Worm (Caenorhabditis elegans) whole organism, L4 larva: Measurements from ENCODE around the gene hpl-1.

Experiments
- F37D6.2 ChIP-seq: sonication (generic microtip); optimal IDR thresholded peaks from 2 replicates; lab custom pipeline; 2016; ENCODE audit warnings: mild to moderate bottlenecking, missing genetic modification characterization, missing compliant biosample characterization
- R02D3.7 ChIP-seq: fragments of 150-350 bp; sonication (generic microtip); optimal IDR thresholded peaks from 3 replicates; lab custom pipeline; 2014; ENCODE audit warnings: missing biosample characterization, missing genetic modification characterization
- T26A8.4 ChIP-seq: fragments of 200-800 bp; sonication (Bioruptor generic); IDR thresholded peaks from 2 replicates; pipeline ENCODE4 v1.3.6; 2022; ENCODE audit warnings: missing genetic modification characterization, missing compliant biosample characterization
- Y105C5A.15 ChIP-seq: fragments of 200-800 bp; sonication (Bioruptor generic); IDR thresholded peaks from 2 replicates; pipeline ENCODE4 v1.3.6; 2022; ENCODE audit warnings: missing genetic modification characterization, missing compliant biosample characterization
- ama-1 ChIP-seq: fragments of 150-350 bp; optimal IDR thresholded peaks from 2 replicates; lab custom pipeline; 2014; ENCODE audit warnings: inconsistent platforms, mixed read lengths
- ceh-20 ChIP-seq: fragments of 200-800 bp; sonication (Bioruptor generic); IDR thresholded peaks from 2 replicates; pipeline ENCODE4 v1.3.6; 2022; ENCODE audit warnings: missing genetic modification reagents, missing genetic modification characterization, missing compliant biosample characterization
- ceh-32 ChIP-seq: sonication (generic microtip); optimal IDR thresholded peaks from 2 replicates; lab custom pipeline; 2016; ENCODE audit warnings: mild to moderate bottlenecking, missing genetic modification characterization, missing compliant biosample characterization; ENCODE audit not compliant: poor library complexity
- ceh-62 ChIP-seq: sonication (generic microtip); optimal IDR thresholded peaks from 2 replicates; lab custom pipeline; 2017; ENCODE audit warnings: missing biosample characterization, missing genetic modification characterization
- ces-1 ChIP-seq: fragments of 150-350 bp; sonication (generic microtip); optimal IDR thresholded peaks from 4 replicates; lab custom pipeline; 2014; ENCODE audit warnings: missing biosample characterization, missing genetic modification reagents, missing genetic modification characterization
- daf-16 ChIP-seq, 3 experiments: sonication (generic microtip); optimal IDR thresholded peaks; 2 replicates each; lab custom pipeline; 2016 to 2017; ENCODE audit warnings: missing genetic modification characterization in 3 of 3, missing genetic modification reagents in 3 of 3, mild to moderate bottlenecking in 2 of 3, missing compliant biosample characterization in 2 of 3, missing biosample characterization in 1 of 3, moderate library complexity in 1 of 3
- daf-8 ChIP-seq: fragments of 200-800 bp; sonication (Bioruptor generic); IDR thresholded peaks from 2 replicates; pipeline ENCODE4 v1.3.6; 2022; ENCODE audit warnings: missing genetic modification characterization, missing compliant biosample characterization
- dmd-9 ChIP-seq: fragments of 200-800 bp; sonication (Bioruptor generic); IDR thresholded peaks from 2 replicates; pipeline ENCODE4 v1.3.6; 2022; ENCODE audit warnings: missing genetic modification reagents, missing genetic modification characterization, missing compliant biosample characterization
- fos-1 ChIP-seq: fragments of 150-350 bp; optimal IDR thresholded peaks from 2 replicates; lab custom pipeline; 2014; ENCODE audit warnings: missing biosample characterization, missing genetic modification characterization
- hif-1 ChIP-seq, 2 experiments: sonication (generic microtip); optimal IDR thresholded peaks; 2 replicates each; lab custom pipeline; 2016 to 2017; ENCODE audit warnings: missing compliant biosample characterization in 2 of 2, missing genetic modification characterization in 2 of 2, missing genetic modification reagents in 2 of 2, missing genotype in 2 of 2, mild to moderate bottlenecking in 1 of 2
- lin-15B ChIP-seq: fragments of 150-350 bp; sonication (generic microtip); optimal IDR thresholded peaks from 3 replicates; lab custom pipeline; 2014; ENCODE audit warnings: missing biosample characterization, missing genetic modification characterization
- lin-29 ChIP-seq: fragments of 200-800 bp; sonication (Bioruptor generic); IDR thresholded peaks from 2 replicates; pipeline ENCODE4 v1.3.6; 2022; ENCODE audit warnings: missing genetic modification reagents, missing genetic modification characterization, missing compliant biosample characterization
- lin-38 ChIP-seq: fragments of 200-800 bp; sonication (Bioruptor generic); IDR thresholded peaks from 2 replicates; pipeline ENCODE4 v1.3.6; 2022; ENCODE audit warnings: missing genetic modification reagents, missing genetic modification characterization, missing compliant biosample characterization
- mes-2 ChIP-seq: sonication (generic microtip); optimal IDR thresholded peaks from 2 replicates; lab custom pipeline; 2016; ENCODE audit warnings: missing genotype, mild to moderate bottlenecking, missing genetic modification characterization, missing compliant biosample characterization; ENCODE audit not compliant: poor library complexity, severe bottlenecking
- mxl-2 ChIP-seq: fragments of 200-800 bp; sonication (Bioruptor generic); conservative IDR thresholded peaks from 2 replicates; pipeline ENCODE4 v1.3.6; 2022; ENCODE audit warnings: missing genetic modification reagents, missing genetic modification characterization, missing compliant biosample characterization
- nhr-10 ChIP-seq: fragments of 150-350 bp; optimal IDR thresholded peaks from 2 replicates; lab custom pipeline; 2014; ENCODE audit warnings: missing biosample characterization, missing genetic modification characterization
- nhr-102 ChIP-seq: sonication (generic microtip); optimal IDR thresholded peaks from 2 replicates; lab custom pipeline; 2016; ENCODE audit warnings: mild to moderate bottlenecking, missing genetic modification characterization, moderate library complexity, missing compliant biosample characterization
- nhr-237 ChIP-seq: sonication (generic microtip); optimal IDR thresholded peaks from 2 replicates; lab custom pipeline; 2017; ENCODE audit warnings: missing biosample characterization, missing genetic modification characterization
- nhr-25 ChIP-seq: sonication (generic microtip); optimal IDR thresholded peaks from 2 replicates; lab custom pipeline; 2017; ENCODE audit warnings: missing genetic modification characterization, mild to moderate bottlenecking, missing compliant biosample characterization, antibody characterized with exemption, moderate library complexity, borderline replicate concordance; ENCODE audit not compliant: insufficient read depth
- nhr-41 ChIP-seq: fragments of 200-800 bp; sonication (Bioruptor generic); IDR thresholded peaks from 2 replicates; pipeline ENCODE4 v1.3.6; 2022; ENCODE audit warnings: missing genetic modification reagents, missing genetic modification characterization, missing compliant biosample characterization
- nhr-6 ChIP-seq: fragments of 150-350 bp; optimal IDR thresholded peaks from 2 replicates; lab custom pipeline; 2014; ENCODE audit warnings: missing biosample characterization, missing genetic modification characterization
- pqm-1 ChIP-seq: sonication (generic microtip); optimal IDR thresholded peaks from 2 replicates; lab custom pipeline; 2017; ENCODE audit warnings: missing biosample characterization, missing genetic modification characterization
- spr-1 ChIP-seq: sonication (generic microtip); optimal IDR thresholded peaks from 2 replicates; lab custom pipeline; 2016; ENCODE audit warnings: mild to moderate bottlenecking, missing genetic modification characterization, missing compliant biosample characterization
- tag-97 ChIP-seq: fragments of 200-800 bp; sonication (Bioruptor generic); IDR thresholded peaks from 2 replicates; pipeline ENCODE4 v1.3.6; 2022; ENCODE audit warnings: missing genetic modification characterization, missing compliant biosample characterization
- tra-1 ChIP-seq: fragments of 200-800 bp; sonication (Bioruptor generic); IDR thresholded peaks from 2 replicates; pipeline ENCODE4 v1.3.6; 2022; ENCODE audit warnings: missing genetic modification reagents, missing genetic modification characterization, missing compliant biosample characterization
- unc-130 ChIP-seq: sonication (generic microtip); optimal IDR thresholded peaks from 2 replicates; lab custom pipeline; 2016; ENCODE audit warnings: missing genetic modification reagents, missing genetic modification characterization, missing compliant biosample characterization
- unc-62 ChIP-seq, 3 experiments: fragments of 150-350 bp in 1 of 3; sonication (generic microtip); optimal IDR thresholded peaks in 2 of 3; peaks in 1 of 3; 1 replicate in 1 of 3; 2 replicates in 2 of 3; lab custom pipeline; 2014 to 2017; ENCODE audit warnings: missing biosample characterization in 3 of 3, missing genetic modification characterization in 3 of 3, missing genetic modification reagents in 3 of 3, missing genotype in 1 of 3
- vab-7 ChIP-seq: fragments of 200-800 bp; sonication (Bioruptor generic); IDR thresholded peaks from 2 replicates; pipeline ENCODE4 v1.3.6; 2022; ENCODE audit warnings: missing genetic modification reagents, missing genetic modification characterization, missing compliant biosample characterization
- zip-2 ChIP-seq: fragments of 150-350 bp; optimal IDR thresholded peaks from 2 replicates; lab custom pipeline; 2014; ENCODE audit warnings: missing biosample characterization, missing genetic modification characterization
- ztf-11 ChIP-seq: fragments of 150-350 bp; optimal IDR thresholded peaks from 2 replicates; lab custom pipeline; 2014; ENCODE audit warnings: missing biosample characterization, missing genetic modification characterization

hpl-1 gene

DNA sequence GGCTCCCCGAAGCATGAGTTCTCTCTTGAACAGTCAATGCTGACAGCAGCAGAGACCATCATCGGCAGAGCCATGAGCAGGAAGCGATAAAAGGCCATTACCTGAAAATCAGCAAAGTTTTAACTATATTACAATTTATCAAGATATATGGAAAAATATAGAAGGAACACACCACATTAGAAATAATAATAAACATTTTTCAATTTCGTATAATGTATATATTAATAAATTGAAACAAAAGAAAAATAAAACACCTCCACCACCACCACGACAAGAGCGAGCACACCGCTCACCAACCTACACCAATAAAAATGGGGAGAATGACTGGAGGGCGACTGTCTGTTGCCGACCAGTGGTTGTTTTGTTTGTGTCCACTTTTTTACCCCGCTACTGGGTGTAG lies 41.3 kb downstream of the hpl-1 start, which contains the start of gene R04D3.2:
Gene R04D3.2, minus strand, starts transcription at position 101 of the 400 bp plus-strand sequence.
- TF ChIP-seq R02D3.7 (tag; lab: Kevin White, UChicago) = no peak
- TF ChIP-seq nhr-41 (GFP tag; lab: Robert Waterston, UW) = no peak
- TF ChIP-seq ceh-20 (GFP tag; lab: Robert Waterston, UW) = no peak
- no peak for TF ChIP-seq ces-1 (GFP tag; lab: Kevin White, UChicago)
- TF ChIP-seq ceh-32 (tag; lab: Kevin White, UChicago) = no peak
- no peak for TF ChIP-seq nhr-237
- TF ChIP-seq zip-2 (tag; lab: Kevin White, UChicago) = no peak

DNA sequence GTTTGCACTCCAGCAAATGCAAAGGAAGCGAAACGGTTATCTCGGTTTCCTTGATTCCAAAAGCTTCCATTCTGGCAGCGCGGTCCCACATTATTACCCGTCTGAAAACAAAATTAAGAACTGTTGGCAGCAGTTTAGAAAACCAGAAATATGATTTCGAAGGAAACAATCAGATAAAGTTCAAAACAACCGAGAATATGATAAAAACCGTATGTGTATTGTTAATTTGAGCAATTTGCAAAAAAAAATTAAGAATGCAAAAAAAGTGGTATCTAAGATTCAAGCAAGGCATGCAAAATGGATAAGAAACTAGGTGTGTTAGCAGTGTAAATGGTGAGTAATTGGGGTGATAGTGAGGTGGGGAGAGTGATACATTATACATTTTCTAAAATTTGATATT lies 43.5 kb downstream of the hpl-1 start, which contains the start of gene R04D3.4:
Gene R04D3.4, minus strand, starts transcription at position 101 of the 400 bp plus-strand sequence.
- no peak for TF ChIP-seq zip-2 (tag; lab: Kevin White, UChicago)
- TF ChIP-seq Y105C5A.15 (GFP tag; lab: Robert Waterston, UW) = no peak
- TF ChIP-seq nhr-6 (tag; lab: Kevin White, UChicago) = no peak
- TF ChIP-seq spr-1 = no peak
- no peak for TF ChIP-seq pqm-1
- TF ChIP-seq mes-2 (tag; lab: Kevin White, UChicago) = no peak
- no peak for TF ChIP-seq tra-1 (GFP tag; lab: Robert Waterston, UW)
- TF ChIP-seq tag-97 = no peak
- TF ChIP-seq daf-16 (GFP tag; optimal IDR thresholded peaks at IDR 0.05; lab: Kevin White, UChicago) = no peak
- TF ChIP-seq daf-16 (tag; optimal IDR thresholded peaks at IDR 0.05; lab: Kevin White, UChicago) = no peak
- TF ChIP-seq fos-1 (tag; lab: Kevin White, UChicago) = no peak
- TF ChIP-seq nhr-102 (tag; lab: Kevin White, UChicago) = no peak
- no peak for TF ChIP-seq lin-15B (tag; lab: Kevin White, UChicago)
- TF ChIP-seq daf-8 (GFP tag; lab: Robert Waterston, UW) = no peak
- TF ChIP-seq ztf-11 (tag; lab: Kevin White, UChicago) = no peak
- no peak for TF ChIP-seq nhr-10 (tag; lab: Kevin White, UChicago)
- TF ChIP-seq ceh-62 (tag; lab: Kevin White, UChicago) = no peak
- no peak for TF ChIP-seq hif-1 (tag; optimal IDR thresholded peaks at IDR 0.05; lab: Kevin White, UChicago)
- no peak for TF ChIP-seq unc-130 (GFP tag; lab: Kevin White, UChicago)
- TF ChIP-seq lin-29 (GFP tag; lab: Robert Waterston, UW) = no peak
- TF ChIP-seq vab-7 (GFP tag; lab: Robert Waterston, UW) = no peak

DNA sequence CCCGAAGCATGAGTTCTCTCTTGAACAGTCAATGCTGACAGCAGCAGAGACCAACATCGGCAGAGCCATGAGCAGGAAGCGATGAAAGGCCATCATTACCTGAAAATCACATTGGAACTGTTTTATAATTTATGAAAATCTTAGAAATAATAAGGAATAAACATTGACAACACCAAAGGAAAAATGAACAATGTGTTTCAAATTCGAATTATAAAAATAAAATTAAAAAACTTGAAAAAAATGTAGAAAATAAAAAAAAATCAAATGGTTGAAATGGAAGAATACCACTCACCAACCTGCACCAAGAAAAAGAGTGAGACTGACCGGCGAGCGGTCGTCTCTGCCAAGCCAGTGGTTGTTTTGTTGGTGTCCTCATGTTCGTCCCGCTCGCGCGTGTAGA lies 45.3 kb downstream of the hpl-1 start, which contains the start of gene R04D3.3:
Gene R04D3.3, minus strand, starts transcription at position 101 of the 400 bp plus-strand sequence.
- TF ChIP-seq dmd-9 (GFP tag; lab: Robert Waterston, UW) = no peak
- TF ChIP-seq unc-62 (GFP tag; optimal IDR thresholded peaks at IDR 0.05 in 1 of 2; lab: Kevin White, UChicago) = peak in 1 of 2 experiments; percentile 53
- no peak for TF ChIP-seq unc-62 (tag; optimal IDR thresholded peaks at IDR 0.05; lab: Kevin White, UChicago)
- no peak for TF ChIP-seq mxl-2 (GFP tag; lab: Robert Waterston, UW)

DNA sequence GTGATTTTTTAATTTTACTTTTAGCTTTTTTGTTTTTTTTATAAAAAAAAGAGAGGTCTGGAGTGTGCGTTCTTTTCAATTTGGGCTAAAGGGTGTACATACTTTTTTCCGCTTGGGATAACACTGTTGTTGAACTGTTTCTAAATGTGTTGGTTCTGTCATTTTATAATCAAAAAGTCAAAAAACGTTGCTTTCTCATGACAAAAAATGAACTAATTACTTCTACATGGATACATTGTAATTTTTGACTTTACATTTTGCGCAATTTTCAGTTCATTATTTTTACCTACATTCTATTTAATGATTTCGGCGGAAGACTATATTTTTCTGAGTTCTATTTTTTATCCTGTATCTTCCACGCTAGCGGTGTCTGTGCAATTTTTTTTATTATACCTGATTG lies 46.3 kb downstream of the hpl-1 start, which contains the start of gene srd-38:
Gene srd-38, plus strand, starts transcription at position 301 of the 400 bp plus-strand sequence.
- TF ChIP-seq ama-1 (lab: Kevin White, UChicago) = no peak
- no peak for TF ChIP-seq daf-16 (GFP tag; optimal IDR thresholded peaks at IDR 0.05; lab: Kevin White, UChicago)
- TF ChIP-seq daf-16 (tag; optimal IDR thresholded peaks at IDR 0.05; lab: Kevin White, UChicago) = no peak
- TF ChIP-seq T26A8.4 = no peak
- no peak for TF ChIP-seq nhr-25 (tag; lab: Kevin White, UChicago)
- no peak for TF ChIP-seq F37D6.2 (tag; lab: Kevin White, UChicago)
- no peak for TF ChIP-seq lin-38 (GFP tag; lab: Robert Waterston, UW)
- no peak for TF ChIP-seq nhr-102 (tag; lab: Kevin White, UChicago)
- TF ChIP-seq unc-62 (GFP tag; optimal IDR thresholded peaks at IDR 0.05 in 1 of 2; lab: Kevin White, UChicago) = no peak
- no peak for TF ChIP-seq unc-62 (tag; optimal IDR thresholded peaks at IDR 0.05; lab: Kevin White, UChicago)
